Fruit fly (Drosophila melanogaster) whole organism, larva: ENCODE data around the gene PSMG1.

Experiments
- noc ChIP-seq: fragments of 200-800 bp; sonication (Bioruptor generic); optimal IDR thresholded peaks from 3 replicates; lab custom pipeline; 2019; ENCODE audit warnings: missing biosample characterization, mild to moderate bottlenecking, missing genetic modification characterization, moderate library complexity

PSMG1 gene

dm6 chr3R:5801703-5802436, 7.8 kb upstream of the PSMG1 start, which contains the start of gene CG11000:
Gene CG11000, plus strand, starts transcription at chr3R:5802328.
- TF ChIP-seq noc (tag; lab: Kevin White, UChicago), result no peak

- TF ChIP-seq noc (tag; lab: Kevin White, UChicago), result no peak
Measured at dm6 chr3R:5797709-5798108, 3.6 kb upstream of the PSMG1 start.

DNA sequence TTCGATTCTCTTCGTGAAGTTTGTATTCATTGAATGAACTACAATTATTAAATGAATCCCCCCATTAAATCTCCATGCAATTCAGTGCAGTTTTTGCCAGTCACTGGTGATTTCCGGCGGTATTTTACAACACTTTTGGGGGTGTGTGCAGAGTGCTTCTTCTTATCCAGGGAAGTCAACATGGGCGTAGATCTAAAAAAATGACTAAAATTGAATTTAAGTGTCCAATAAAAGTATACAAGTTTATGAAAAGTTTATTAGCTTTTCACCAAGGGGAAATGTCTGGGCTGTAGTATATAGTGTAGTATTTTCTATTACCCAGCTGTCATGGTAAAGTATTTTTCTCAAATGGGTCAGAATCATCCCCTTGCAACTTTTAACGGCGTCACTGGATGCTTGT, 2.6 kb downstream of the PSMG1 start, which contains the start of gene Hpf1:
Gene Hpf1 (plus strand): TSS at position 383 of the 400 bp plus-strand sequence.
- peak; percentile 99 for TF ChIP-seq noc (tag; lab: Kevin White, UChicago)

DNA sequence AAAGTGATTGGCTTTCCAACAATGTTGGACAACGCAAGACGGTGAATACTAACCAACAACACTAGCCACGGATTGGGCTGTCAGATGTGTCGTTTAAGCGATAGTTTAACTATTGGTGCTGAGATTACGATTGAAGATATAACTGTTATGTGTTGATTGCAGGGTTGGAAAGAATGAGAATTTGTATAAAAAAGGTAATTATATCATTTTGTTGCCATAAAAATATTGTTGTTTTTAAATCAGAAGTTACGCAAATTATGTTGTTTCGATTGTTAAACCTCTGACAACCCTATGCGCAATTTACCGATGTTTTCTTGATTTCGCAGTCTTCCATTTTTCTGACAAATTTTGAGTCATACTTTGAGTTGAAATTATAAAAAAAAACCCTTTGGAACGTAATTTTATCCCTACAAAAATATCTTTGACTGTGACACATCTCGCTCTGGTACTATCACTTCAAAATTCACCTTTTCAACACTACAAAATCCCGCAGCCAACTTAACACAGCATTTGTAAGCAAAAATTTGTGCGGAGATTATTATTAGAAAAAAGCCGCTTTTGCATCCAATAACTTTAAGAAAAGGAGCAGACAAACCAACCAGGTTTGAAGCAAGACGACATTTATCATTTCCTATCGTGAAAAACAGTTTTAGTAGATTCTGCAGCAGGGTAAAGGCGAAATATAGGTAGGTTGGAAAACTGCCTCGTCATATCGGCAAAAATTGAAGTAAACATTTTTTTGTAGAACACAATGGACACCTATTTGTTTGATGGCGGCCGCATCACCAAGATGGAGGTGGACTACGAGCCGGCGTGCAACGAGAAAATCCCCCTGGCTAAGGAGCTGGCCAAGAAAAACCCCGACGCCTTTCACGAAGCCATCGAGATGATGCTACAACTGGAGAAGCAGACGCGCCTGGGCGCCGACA, 4.8 kb downstream of the PSMG1 start, which contains the start of the genes Hat1 and Rpn5:
Gene Hat1 (minus strand): TSS at position 360 of the 929 bp plus-strand sequence.
Gene Rpn5 (plus strand): TSS at position 469 of the 929 bp plus-strand sequence.
- TF ChIP-seq noc (tag; lab: Kevin White, UChicago), result peak; percentile 88

DNA sequence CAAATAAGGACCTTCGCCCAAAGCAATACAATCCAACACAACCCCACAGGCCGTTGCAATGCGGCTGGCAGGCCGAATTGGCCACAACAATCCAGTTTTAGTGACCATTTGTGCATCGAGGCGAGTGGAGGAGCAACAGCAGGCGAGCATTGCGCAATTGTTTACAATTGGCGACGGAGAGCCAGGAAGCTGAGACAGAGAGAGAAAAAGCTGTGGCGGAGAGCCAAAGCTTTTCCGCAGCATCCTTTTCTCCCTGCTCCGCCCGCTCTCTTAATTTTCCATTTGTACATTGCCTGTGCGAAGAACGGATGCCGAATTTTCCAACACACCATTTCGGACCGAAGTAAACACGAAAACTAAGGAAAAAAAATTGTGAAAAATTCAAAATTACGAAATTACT, 12.7 kb downstream of the PSMG1 start, which contains the start of gene kat-60L1:
Gene kat-60L1 (plus strand): TSS at position 301 of the 400 bp plus-strand sequence.
- TF ChIP-seq noc (tag; lab: Kevin White, UChicago), result no peak

DNA sequence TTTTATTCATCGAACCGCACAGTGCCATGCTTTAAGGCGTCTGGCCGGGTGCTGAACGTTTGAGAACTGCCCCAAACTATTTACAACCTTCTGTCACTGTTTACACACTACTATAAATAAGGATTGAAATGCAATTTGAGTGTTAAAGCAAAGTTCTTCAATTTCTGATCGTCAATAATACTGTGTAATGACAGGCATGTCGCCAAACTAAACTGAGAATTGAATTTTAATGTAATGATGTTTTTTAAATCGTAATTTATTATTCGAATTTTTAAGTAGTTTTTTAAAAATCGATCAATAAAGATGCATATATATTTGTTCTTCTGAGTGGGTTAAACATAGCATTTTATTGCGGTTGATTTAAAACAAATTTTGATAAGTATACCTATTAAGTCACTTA, 13.1 kb downstream of the PSMG1 start, which contains the start of gene CG2082:
Gene CG2082 (minus strand): TSS at position 101 of the 400 bp plus-strand sequence.
- no peak for TF ChIP-seq noc (tag; lab: Kevin White, UChicago)

dm6 chr3R:5778731-5779593, 15.2 kb downstream of the PSMG1 start, which contains the start of gene jagn:
Gene jagn, plus strand, starts transcription at chr3R:5779315.
- TF ChIP-seq noc (tag; lab: Kevin White, UChicago), result no peak

DNA sequence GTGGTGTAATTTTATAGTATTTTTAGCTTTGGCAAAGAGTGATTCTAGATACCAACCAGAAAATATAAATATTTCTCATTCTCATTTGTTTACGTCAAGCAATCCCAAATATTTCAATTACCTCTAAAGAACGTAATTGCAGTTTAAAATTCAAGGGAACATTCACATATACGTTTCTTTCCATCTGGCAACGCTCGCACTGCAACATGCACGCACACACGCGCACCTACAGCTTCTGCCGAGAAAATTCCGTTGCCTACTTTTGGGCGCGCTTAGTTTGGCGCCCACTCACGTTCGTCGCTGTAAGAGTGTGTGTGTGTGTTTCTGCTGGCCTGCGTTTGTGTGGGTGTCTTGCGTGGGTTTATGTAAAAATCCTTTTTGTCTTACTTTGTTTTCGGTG, 21.7 kb downstream of the PSMG1 start:
- no peak for TF ChIP-seq noc (tag; lab: Kevin White, UChicago)

DNA sequence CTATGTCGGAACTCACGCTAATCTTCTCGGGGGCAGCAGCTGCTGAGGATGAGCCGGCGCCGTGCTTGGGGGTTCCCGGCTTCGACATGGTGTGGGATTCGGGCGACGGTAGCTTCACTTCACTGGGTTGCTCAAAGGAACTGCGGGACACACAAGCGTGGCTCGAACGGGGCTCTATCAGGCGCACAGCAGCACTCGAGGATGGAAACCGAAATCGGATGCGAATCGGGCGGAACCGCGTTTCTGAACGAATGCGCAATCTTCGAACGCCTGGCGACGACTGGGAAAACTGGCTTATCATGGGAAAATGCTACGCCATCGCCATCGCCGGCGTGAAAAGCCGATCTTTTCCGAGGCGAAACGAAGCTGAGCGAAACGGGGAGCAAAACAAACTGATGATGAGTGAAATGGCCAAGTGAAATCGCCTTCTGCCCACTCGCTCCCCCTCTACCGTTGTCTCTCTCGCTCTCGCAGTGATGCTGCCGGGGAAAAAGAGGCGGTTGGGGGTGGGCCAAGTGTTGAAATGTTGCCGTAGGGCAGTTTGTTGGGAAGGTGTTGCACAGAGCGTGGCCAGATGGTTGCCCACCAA, 22.4 kb downstream of the PSMG1 start:
- TF ChIP-seq noc (tag; lab: Kevin White, UChicago), result no peak

dm6 chr3R:5760980-5761379, 33.1 kb downstream of the PSMG1 start:
- no peak for TF ChIP-seq noc (tag; lab: Kevin White, UChicago)

- TF ChIP-seq noc (tag; lab: Kevin White, UChicago), result no peak
Measured at dm6 chr3R:5758624-5759209, 35.4 kb downstream of the PSMG1 start, which contains the start of gene Sec8. Gene Sec8, minus strand, starts transcription at chr3R:5758997.

DNA sequence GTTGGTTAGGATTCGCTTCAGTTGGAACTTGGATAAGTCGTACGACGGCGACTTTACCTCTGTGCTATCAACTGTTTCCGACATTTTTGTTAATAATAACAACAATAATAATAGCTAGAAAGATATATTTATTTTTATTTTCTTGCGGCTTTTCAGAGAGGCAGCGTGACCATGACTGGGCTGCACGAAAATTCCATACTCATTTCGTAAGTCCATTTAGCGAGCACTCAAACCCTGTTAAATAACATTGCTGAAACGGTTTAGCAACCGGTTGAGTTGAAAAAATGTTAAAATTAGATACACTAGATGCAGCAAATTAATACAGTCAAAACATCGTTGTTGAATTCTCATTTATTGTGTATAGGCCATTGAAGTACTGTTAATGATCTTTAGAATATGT, 39.5 kb downstream of the PSMG1 start, which contains the start of gene Dcps:
Gene Dcps (minus strand): TSS at position 181 of the 400 bp plus-strand sequence.
- TF ChIP-seq noc (tag; lab: Kevin White, UChicago), result no peak

dm6 chr3R:5746646-5747045, 47.5 kb downstream of the PSMG1 start:
- no peak for TF ChIP-seq noc (tag; lab: Kevin White, UChicago)
